Fruit fly (Drosophila melanogaster): ENCODE measurements around the gene danr.

Gene danr

dm6 chr3R:25168259-25168972 lies 30.5 kb downstream of the danr start (continued):
- TF ChIP-seq pan (optimal IDR thresholded peaks at IDR 0.05) (no peak), pan (GFP tag; optimal IDR thresholded peaks at IDR 0.05 in 1 of 2, IDR thresholded peaks at IDR 0.05 in 1 of 2) (no peak), CG10209 (GFP tag; optimal IDR thresholded peaks at IDR 0.05) (peak; percentile 23), CG6254 (GFP tag; optimal IDR thresholded peaks at IDR 0.05) (peak; percentile 38), CG31365 (tag; optimal IDR thresholded peaks at IDR 0.05) (peak; percentile 30), usp (GFP tag; optimal IDR thresholded peaks at IDR 0.05) (no peak), Oli (tag; optimal IDR thresholded peaks at IDR 0.05) (peak; percentile 45), CG13424 (tag; optimal IDR thresholded peaks at IDR 0.05) (peak; percentile 65), ap (GFP tag; IDR thresholded peaks at IDR 0.05) (no peak), CG7556 (GFP tag; optimal IDR thresholded peaks at IDR 0.05) (peak; percentile 76), CG15011 (GFP tag; optimal IDR thresholded peaks at IDR 0.05) (peak; percentile 36), fu2 (GFP tag; optimal IDR thresholded peaks at IDR 0.05) (no peak), CG17829 (tag; optimal IDR thresholded peaks at IDR 0.05) (peak; percentile 13), CG3163 (GFP tag; optimal IDR thresholded peaks at IDR 0.05) (no peak), nau (GFP tag; optimal IDR thresholded peaks at IDR 0.05) (peak; percentile 22), CG3847 (GFP tag; IDR thresholded peaks at IDR 0.05) (peak; percentile 42), CG5180 (GFP tag; optimal IDR thresholded peaks at IDR 0.05) (peak; percentile 6), CG34376 (GFP tag; optimal IDR thresholded peaks at IDR 0.05) (peak; percentile 41), fd102C (GFP tag; optimal IDR thresholded peaks at IDR 0.05) (no peak), Blimp-1 (GFP tag; optimal IDR thresholded peaks at IDR 0.05) (peak; percentile 36), az2 (GFP tag; optimal IDR thresholded peaks at IDR 0.05) (peak; percentile 4), CG13287 (GFP tag; IDR thresholded peaks at IDR 0.05; ENCODE audit: partially characterized antibody) (no peak), CG12219 (GFP tag; optimal IDR thresholded peaks at IDR 0.05) (peak; percentile 26), stc (GFP tag; IDR thresholded peaks at IDR 0.05) (0 out of 2 replicates have a peak, but pooled peaks have one; percentile 20), bsh (GFP tag; optimal IDR thresholded peaks at IDR 0.05) (peak in 1 of 2 experiments; percentile 48), CG12659 (GFP tag; optimal IDR thresholded peaks at IDR 0.05) (peak; percentile 19), CG16863 (GFP tag; optimal IDR thresholded peaks at IDR 0.05) (peak; percentile 11), dmrt99B (tag; optimal IDR thresholded peaks at IDR 0.05) (peak; percentile 68), Ets65A (GFP tag) (peak; percentile 13), vfl (GFP tag; optimal IDR thresholded peaks at IDR 0.05) (no peak), E2f2 (GFP tag; IDR thresholded peaks at IDR 0.05) (peak; percentile 21; the same call in 1 of the 2 replicates), CG2199 (GFP tag; IDR thresholded peaks at IDR 0.05) (no peak), shn (GFP tag; optimal IDR thresholded peaks at IDR 0.05) (peak; percentile 42), Hmx (GFP tag; optimal IDR thresholded peaks at IDR 0.05) (no peak), Ets97D (GFP tag; optimal IDR thresholded peaks at IDR 0.05) (no peak), tin (GFP tag; optimal IDR thresholded peaks at IDR 0.05) (peak; percentile 22), CG12155 (GFP tag; optimal IDR thresholded peaks at IDR 0.05) (no peak), CG10979 (tag; optimal IDR thresholded peaks at IDR 0.05) (peak; percentile 67), zen (tag; optimal IDR thresholded peaks at IDR 0.05) (no peak), CG10462 (GFP tag; optimal IDR thresholded peaks at IDR 0.05) (no peak), tap (tag; optimal IDR thresholded peaks at IDR 0.05) (peak; percentile 25), CG4730 (GFP tag; IDR thresholded peaks at IDR 0.05) (peak; percentile 5; the same call in 1 of the 2 replicates), CG4820 (GFP tag; optimal IDR thresholded peaks at IDR 0.05) (peak; percentile 21), CG32532 (GFP tag; IDR thresholded peaks at IDR 0.05) (peak; percentile 13; the same call in 1 of the 2 replicates), pzg (GFP tag; optimal IDR thresholded peaks at IDR 0.05) (no peak), CG31224 (GFP tag; IDR thresholded peaks at IDR 0.05) (0 out of 2 replicates have a peak, but pooled peaks have one; percentile 28), lilli (GFP tag; optimal IDR thresholded peaks at IDR 0.05) (peak; percentile 60), Usf (GFP tag; optimal IDR thresholded peaks at IDR 0.05) (no peak), schlank (tag; optimal IDR thresholded peaks at IDR 0.05) (peak; percentile 16)
